Worm (Caenorhabditis elegans) whole organism, L4/young adult: ENCODE data around the gene tbx-35.

Experiments used
- W03F9.2 ChIP-seq: fragments of 150-350 bp; optimal IDR thresholded peaks from 2 replicates; lab custom pipeline; 2014; ENCODE audit warnings: missing biosample characterization, missing genetic modification characterization
- him-1 ChIP-seq: sonication (generic microtip); optimal IDR thresholded peaks from 2 replicates; lab custom pipeline; 2016; ENCODE audit warnings: missing genotype, missing genetic modification reagents, missing genetic modification characterization, missing compliant biosample characterization

- TF ChIP-seq W03F9.2 (tag; lab: Kevin White, UChicago) (peak; percentile 80), him-1 (tag; lab: Kevin White, UChicago) (peak; percentile 98)
Measured at ce11 chrII:5543476-5544144, 18.4 kb upstream of the tbx-35 start.
